Worm (Caenorhabditis elegans): ENCODE data around the gene tba-4.

ce11 chrII:10933948-10934722 is 15.6 kb downstream of the tba-4 start:
- TF ChIP-seq nfyb-1 (GFP tag; IDR thresholded peaks at IDR 0.05) (no peak), F39B2.1 (GFP tag; IDR thresholded peaks at IDR 0.05) (no peak), akir-1 (GFP tag; optimal IDR thresholded peaks at IDR 0.05) (no peak), hlh-26 (GFP tag; conservative IDR thresholded peaks at IDR 0.05) (no peak), nfya-1 (tag; optimal IDR thresholded peaks at IDR 0.05; ENCODE audit: borderline replicate concordance, insufficient read depth) (no peak), ets-4 (GFP tag; optimal IDR thresholded peaks at IDR 0.05) (no peak), atf-7 (tag; optimal IDR thresholded peaks at IDR 0.05) (no peak)
